Worm (Caenorhabditis elegans) whole organism, L4 larva: ENCODE measurements around the gene mel-11.

Experiments
- D1046.2 ChIP-seq: fragments of 200-800 bp; sonication (Bioruptor generic); IDR thresholded peaks from 2 replicates; pipeline ENCODE4 v1.3.6; 2022; ENCODE audit warnings: missing genetic modification characterization, missing compliant biosample characterization
- F26F4.8 ChIP-seq: fragments of 200-800 bp; sonication (Bioruptor generic); conservative IDR thresholded peaks from 2 replicates; pipeline ENCODE4 v1.3.6; 2022; ENCODE audit warnings: missing genetic modification characterization, missing compliant biosample characterization
- F44E2.7 ChIP-seq: fragments of 200-800 bp; sonication (Bioruptor generic); IDR thresholded peaks from 2 replicates; pipeline ENCODE4 v2.1.2; 2022; ENCODE audit warnings: missing genetic modification characterization, missing compliant biosample characterization
- F49E8.2 ChIP-seq: sonication (generic microtip); optimal IDR thresholded peaks from 2 replicates; lab custom pipeline; 2016; ENCODE audit warnings: missing compliant biosample characterization, mild to moderate bottlenecking, missing genetic modification characterization, borderline replicate concordance
- R02D3.7 ChIP-seq: fragments of 150-350 bp; sonication (generic microtip); optimal IDR thresholded peaks from 3 replicates; lab custom pipeline; 2014; ENCODE audit warnings: missing biosample characterization, missing genetic modification characterization
- Y105C5A.15 ChIP-seq: fragments of 200-800 bp; sonication (Bioruptor generic); IDR thresholded peaks from 2 replicates; pipeline ENCODE4 v1.3.6; 2022; ENCODE audit warnings: missing genetic modification characterization, missing compliant biosample characterization
- Y48G9A.11 ChIP-seq: fragments of 200-800 bp; sonication (Bioruptor generic); IDR thresholded peaks from 2 replicates; pipeline ENCODE4 v1.3.6; 2022; ENCODE audit warnings: missing genetic modification reagents, missing genetic modification characterization, missing compliant biosample characterization
- aly-2 ChIP-seq: sonication (generic microtip); optimal IDR thresholded peaks from 2 replicates; lab custom pipeline; 2018; ENCODE audit warnings: missing biosample characterization, missing genetic modification characterization
- ama-1 ChIP-seq: fragments of 150-350 bp; optimal IDR thresholded peaks from 2 replicates; lab custom pipeline; 2014; ENCODE audit warnings: inconsistent platforms, mixed read lengths
- ceh-20 ChIP-seq: fragments of 200-800 bp; sonication (Bioruptor generic); IDR thresholded peaks from 2 replicates; pipeline ENCODE4 v1.3.6; 2022; ENCODE audit warnings: missing genetic modification reagents, missing genetic modification characterization, missing compliant biosample characterization
- ceh-32 ChIP-seq: sonication (generic microtip); optimal IDR thresholded peaks from 2 replicates; lab custom pipeline; 2016; ENCODE audit warnings: mild to moderate bottlenecking, missing genetic modification characterization, missing compliant biosample characterization; ENCODE audit not compliant: poor library complexity
- daf-12 ChIP-seq: fragments of 150-350 bp; optimal IDR thresholded peaks from 2 replicates; lab custom pipeline; 2014; ENCODE audit warnings: missing biosample characterization, missing genetic modification reagents, missing genetic modification characterization
- daf-16 ChIP-seq, 3 experiments: sonication (generic microtip); optimal IDR thresholded peaks; 2 replicates each; lab custom pipeline; 2016 to 2017; ENCODE audit warnings: missing genetic modification characterization in 3 of 3, missing genetic modification reagents in 3 of 3, mild to moderate bottlenecking in 2 of 3, missing compliant biosample characterization in 2 of 3, missing biosample characterization in 1 of 3, moderate library complexity in 1 of 3
- daf-8 ChIP-seq: fragments of 200-800 bp; sonication (Bioruptor generic); IDR thresholded peaks from 2 replicates; pipeline ENCODE4 v1.3.6; 2022; ENCODE audit warnings: missing genetic modification characterization, missing compliant biosample characterization
- dmd-9 ChIP-seq: fragments of 200-800 bp; sonication (Bioruptor generic); IDR thresholded peaks from 2 replicates; pipeline ENCODE4 v1.3.6; 2022; ENCODE audit warnings: missing genetic modification reagents, missing genetic modification characterization, missing compliant biosample characterization
- dpl-1 ChIP-seq: fragments of 150-350 bp; optimal IDR thresholded peaks from 2 replicates; lab custom pipeline; 2014; ENCODE audit warnings: missing biosample characterization, missing genetic modification reagents, missing genetic modification characterization
- dve-1 ChIP-seq: sonication (generic microtip); optimal IDR thresholded peaks from 2 replicates; lab custom pipeline; 2017; ENCODE audit warnings: antibody characterized with exemption, mild to moderate bottlenecking, missing genetic modification characterization, missing compliant biosample characterization; ENCODE audit not compliant: insufficient read depth
- fkh-10 ChIP-seq: fragments of 150-350 bp; optimal IDR thresholded peaks from 2 replicates; lab custom pipeline; 2014; ENCODE audit warnings: missing biosample characterization, missing genetic modification reagents, missing genetic modification characterization
- hif-1 ChIP-seq, 2 experiments: sonication (generic microtip); optimal IDR thresholded peaks; 2 replicates each; lab custom pipeline; 2016 to 2017; ENCODE audit warnings: missing compliant biosample characterization in 2 of 2, missing genetic modification characterization in 2 of 2, missing genetic modification reagents in 2 of 2, missing genotype in 2 of 2, mild to moderate bottlenecking in 1 of 2
- hlh-11 ChIP-seq: fragments of 200-800 bp; sonication (Bioruptor generic); optimal IDR thresholded peaks from 2 replicates; lab custom pipeline; 2018; ENCODE audit warnings: mild to moderate bottlenecking, missing genetic modification characterization, missing compliant biosample characterization
- hlh-30 ChIP-seq: sonication (generic microtip); optimal IDR thresholded peaks from 2 replicates; lab custom pipeline; 2017; ENCODE audit warnings: antibody characterized with exemption, mild to moderate bottlenecking, missing genetic modification characterization, missing compliant biosample characterization; ENCODE audit not compliant: insufficient read depth
- lim-7 ChIP-seq: fragments of 200-800 bp; sonication (Bioruptor generic); IDR thresholded peaks from 2 replicates; pipeline ENCODE4 v1.3.6; 2022; ENCODE audit warnings: missing genetic modification characterization, missing compliant biosample characterization
- lin-1 ChIP-seq: fragments of 200-800 bp; sonication (Bioruptor generic); IDR thresholded peaks from 2 replicates; pipeline ENCODE4 v1.3.6; 2022; ENCODE audit warnings: missing genetic modification reagents, missing genetic modification characterization, missing compliant biosample characterization
- lin-29 ChIP-seq: fragments of 200-800 bp; sonication (Bioruptor generic); IDR thresholded peaks from 2 replicates; pipeline ENCODE4 v1.3.6; 2022; ENCODE audit warnings: missing genetic modification reagents, missing genetic modification characterization, missing compliant biosample characterization
- lin-39 ChIP-seq: fragments of 150-350 bp; optimal IDR thresholded peaks from 2 replicates; lab custom pipeline; 2014; ENCODE audit warnings: missing biosample characterization, missing genetic modification reagents, missing genetic modification characterization
- lir-3 ChIP-seq: sonication (generic microtip); optimal IDR thresholded peaks from 2 replicates; lab custom pipeline; 2016; ENCODE audit warnings: mild to moderate bottlenecking, missing genetic modification characterization, missing compliant biosample characterization
- madf-5 ChIP-seq, 2 experiments: fragments of 200-800 bp; sonication (Bioruptor generic); IDR thresholded peaks; 2 replicates each; pipeline ENCODE4 v1.3.6; 2022; ENCODE audit warnings: missing compliant biosample characterization in 2 of 2, missing genetic modification characterization in 2 of 2
- madf-9 ChIP-seq: fragments of 200-800 bp; sonication (Bioruptor generic); conservative IDR thresholded peaks from 2 replicates; pipeline ENCODE4 v1.3.6; 2022; ENCODE audit warnings: missing genetic modification reagents, missing genetic modification characterization, missing compliant biosample characterization
- mdt-29 ChIP-seq: fragments of 200-800 bp; sonication (Bioruptor generic); IDR thresholded peaks from 2 replicates; pipeline ENCODE4 v1.3.6; 2022; ENCODE audit warnings: missing genetic modification reagents, missing genetic modification characterization, missing compliant biosample characterization
- mxl-3 ChIP-seq: fragments of 200-800 bp; sonication (Bioruptor generic); optimal IDR thresholded peaks from 2 replicates; lab custom pipeline; 2018; ENCODE audit warnings: mild to moderate bottlenecking, missing genetic modification characterization, missing compliant biosample characterization
- nhr-237 ChIP-seq: sonication (generic microtip); optimal IDR thresholded peaks from 2 replicates; lab custom pipeline; 2017; ENCODE audit warnings: missing biosample characterization, missing genetic modification characterization
- nhr-25 ChIP-seq: sonication (generic microtip); optimal IDR thresholded peaks from 2 replicates; lab custom pipeline; 2017; ENCODE audit warnings: missing genetic modification characterization, mild to moderate bottlenecking, missing compliant biosample characterization, antibody characterized with exemption, moderate library complexity, borderline replicate concordance; ENCODE audit not compliant: insufficient read depth
- nhr-28 ChIP-seq: fragments of 150-350 bp; optimal IDR thresholded peaks from 2 replicates; lab custom pipeline; 2014; ENCODE audit warnings: missing biosample characterization, missing genetic modification characterization
- nhr-41 ChIP-seq: fragments of 200-800 bp; sonication (Bioruptor generic); IDR thresholded peaks from 2 replicates; pipeline ENCODE4 v1.3.6; 2022; ENCODE audit warnings: missing genetic modification reagents, missing genetic modification characterization, missing compliant biosample characterization
- nhr-77 ChIP-seq: fragments of 150-350 bp; optimal IDR thresholded peaks from 2 replicates; lab custom pipeline; 2014; ENCODE audit warnings: missing biosample characterization, missing genetic modification characterization
- pha-4 ChIP-seq, 2 experiments: fragments of 150-350 bp in 1 of 2; fragments of 200-800 bp in 1 of 2; sonication (Bioruptor generic) in 1 of 2; IDR thresholded peaks in 1 of 2; optimal IDR thresholded peaks in 1 of 2; 2 replicates each; pipeline versions ENCODE4 v1.3.6 to Lab custom; 2014 to 2022; ENCODE audit warnings: missing genetic modification characterization in 2 of 2, missing genetic modification reagents in 2 of 2, missing biosample characterization in 1 of 2, missing compliant biosample characterization in 1 of 2
- php-3 ChIP-seq: fragments of 200-800 bp; sonication (Bioruptor generic); IDR thresholded peaks from 2 replicates; pipeline ENCODE4 v1.3.6; 2022; ENCODE audit warnings: missing genetic modification reagents, missing genetic modification characterization, missing compliant biosample characterization
- sdz-12 ChIP-seq: fragments of 200-800 bp; sonication (Bioruptor generic); optimal IDR thresholded peaks from 2 replicates; lab custom pipeline; 2018; ENCODE audit warnings: mild to moderate bottlenecking, missing genetic modification characterization, missing compliant biosample characterization
- skn-1 ChIP-seq: fragments of 150-350 bp; optimal IDR thresholded peaks from 2 replicates; lab custom pipeline; 2014; ENCODE audit warnings: missing biosample characterization, missing genetic modification characterization
- snpc-1.2 ChIP-seq: fragments of 200-800 bp; sonication (Bioruptor generic); IDR thresholded peaks from 2 replicates; pipeline ENCODE4 v1.3.6; 2022; ENCODE audit warnings: missing genetic modification reagents, missing genetic modification characterization, missing compliant biosample characterization
- snpc-4 ChIP-seq: fragments of 150-350 bp; optimal IDR thresholded peaks from 2 replicates; lab custom pipeline; 2014; ENCODE audit warnings: missing biosample characterization, missing genetic modification characterization
- spr-3 ChIP-seq: fragments of 200-800 bp; sonication (Bioruptor generic); optimal IDR thresholded peaks from 2 replicates; lab custom pipeline; 2018; ENCODE audit warnings: mild to moderate bottlenecking, missing genetic modification characterization, missing compliant biosample characterization
- tag-97 ChIP-seq: fragments of 200-800 bp; sonication (Bioruptor generic); IDR thresholded peaks from 2 replicates; pipeline ENCODE4 v1.3.6; 2022; ENCODE audit warnings: missing genetic modification characterization, missing compliant biosample characterization
- tra-1 ChIP-seq: fragments of 200-800 bp; sonication (Bioruptor generic); IDR thresholded peaks from 2 replicates; pipeline ENCODE4 v1.3.6; 2022; ENCODE audit warnings: missing genetic modification reagents, missing genetic modification characterization, missing compliant biosample characterization
- unc-39 ChIP-seq: sonication (generic microtip); optimal IDR thresholded peaks from 2 replicates; lab custom pipeline; 2017; ENCODE audit warnings: missing biosample characterization, missing genetic modification characterization
- unc-62 ChIP-seq, 3 experiments: fragments of 150-350 bp in 1 of 3; sonication (generic microtip); optimal IDR thresholded peaks in 2 of 3; peaks in 1 of 3; 1 replicate in 1 of 3; 2 replicates in 2 of 3; lab custom pipeline; 2014 to 2017; ENCODE audit warnings: missing biosample characterization in 3 of 3, missing genetic modification characterization in 3 of 3, missing genetic modification reagents in 3 of 3, missing genotype in 1 of 3
- zag-1 ChIP-seq: fragments of 150-350 bp; optimal IDR thresholded peaks from 2 replicates; lab custom pipeline; 2014; ENCODE audit warnings: missing biosample characterization, missing genetic modification characterization
- zfp-3 ChIP-seq: fragments of 200-800 bp; sonication (Bioruptor generic); conservative IDR thresholded peaks from 2 replicates; pipeline ENCODE4 v1.3.6; 2022; ENCODE audit warnings: missing genetic modification reagents, missing genetic modification characterization, missing compliant biosample characterization
- ztf-11 ChIP-seq: fragments of 150-350 bp; optimal IDR thresholded peaks from 2 replicates; lab custom pipeline; 2014; ENCODE audit warnings: missing biosample characterization, missing genetic modification characterization
- ztf-7 ChIP-seq: fragments of 150-350 bp; optimal IDR thresholded peaks from 2 replicates; lab custom pipeline; 2014; ENCODE audit warnings: missing biosample characterization, missing genetic modification characterization

The mel-11 gene

DNA sequence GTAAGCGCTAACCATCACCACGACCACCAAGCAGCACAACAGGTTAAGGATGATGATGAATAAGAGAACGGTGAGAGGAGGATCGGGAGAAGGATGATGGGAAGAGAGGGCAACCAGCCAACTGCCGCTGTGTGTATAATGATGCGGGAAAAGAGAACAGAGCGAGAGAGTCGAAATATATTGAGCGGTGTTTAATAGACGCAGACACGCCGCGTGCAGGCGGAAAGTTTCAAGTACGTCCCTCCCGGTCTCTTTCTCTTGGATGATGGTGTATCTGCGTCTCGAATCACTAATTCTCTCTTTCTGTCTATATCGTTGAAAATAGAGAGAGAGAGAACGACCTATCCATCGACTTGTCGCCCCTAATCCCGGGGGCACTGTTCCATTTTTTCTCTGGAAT, 1.6 kb upstream of the mel-11 start (continued):
- no peak for TF ChIP-seq sdz-12 (GFP tag; lab: Kevin White, UChicago)
- TF ChIP-seq fkh-10 (GFP tag; lab: Kevin White, UChicago) = no peak
- no peak for TF ChIP-seq lim-7 (GFP tag; lab: Robert Waterston, UW)
- TF ChIP-seq tag-97 (GFP tag; lab: Robert Waterston, UW) = no peak
- TF ChIP-seq lin-1 (GFP tag; lab: Robert Waterston, UW) = no peak
- TF ChIP-seq F26F4.8 (GFP tag; lab: Robert Waterston, UW) = no peak
- TF ChIP-seq F49E8.2 (tag; lab: Kevin White, UChicago) = no peak
- no peak for TF ChIP-seq lin-39 (tag; lab: Kevin White, UChicago)
- TF ChIP-seq lin-29 (GFP tag; lab: Robert Waterston, UW) = no peak
- no peak for TF ChIP-seq spr-3 (GFP tag; lab: Kevin White, UChicago)
- TF ChIP-seq snpc-4 (tag; lab: Kevin White, UChicago) = no peak
- TF ChIP-seq nhr-28 (tag; lab: Kevin White, UChicago) = peak; percentile 71
- no peak for TF ChIP-seq tra-1 (GFP tag; lab: Robert Waterston, UW)
- TF ChIP-seq skn-1 (tag; lab: Kevin White, UChicago) = no peak
- TF ChIP-seq pha-4 (GFP tag; IDR thresholded peaks at IDR 0.05; lab: Robert Waterston, UW) = 0 out of 2 replicates have a peak, but pooled peaks have one; percentile 30
- no peak for TF ChIP-seq pha-4 (tag; optimal IDR thresholded peaks at IDR 0.05; lab: Kevin White, UChicago)
- no peak for TF ChIP-seq mdt-29 (GFP tag; lab: Robert Waterston, UW)
- no peak for TF ChIP-seq zag-1
- no peak for TF ChIP-seq dmd-9
- no peak for TF ChIP-seq D1046.2
- no peak for TF ChIP-seq Y105C5A.15
- TF ChIP-seq mxl-3 (GFP tag; lab: Kevin White, UChicago) = peak; percentile 90
- no peak for TF ChIP-seq R02D3.7 (tag; lab: Kevin White, UChicago)
- TF ChIP-seq hlh-30 = peak; percentile 57
- TF ChIP-seq nhr-25 (tag; lab: Kevin White, UChicago) = peak; percentile 21
- no peak for TF ChIP-seq daf-8 (GFP tag; lab: Robert Waterston, UW)
- TF ChIP-seq daf-12 (tag; lab: Kevin White, UChicago) = no peak
- no peak for TF ChIP-seq unc-39 (tag; lab: Kevin White, UChicago)
- TF ChIP-seq madf-5 (GFP tag; IDR thresholded peaks at IDR 0.05; lab: Robert Waterston, UW) = no peak
- no peak for TF ChIP-seq php-3
- no peak for TF ChIP-seq snpc-1.2 (GFP tag; lab: Robert Waterston, UW)
- TF ChIP-seq daf-16 (GFP tag; optimal IDR thresholded peaks at IDR 0.05; lab: Kevin White, UChicago) = no peak
- no peak for TF ChIP-seq daf-16 (tag; optimal IDR thresholded peaks at IDR 0.05; lab: Kevin White, UChicago)
- peak; percentile 19 for TF ChIP-seq dpl-1 (GFP tag; lab: Kevin White, UChicago)
- TF ChIP-seq nhr-41 = no peak
- TF ChIP-seq aly-2 (tag; lab: Kevin White, UChicago) = no peak
- TF ChIP-seq Y48G9A.11 = no peak
- no peak for TF ChIP-seq ceh-32 (tag; lab: Kevin White, UChicago)
- peak in 1 of 2 experiments; percentile 56 for TF ChIP-seq hif-1 (tag; optimal IDR thresholded peaks at IDR 0.05; lab: Kevin White, UChicago)
- no peak for TF ChIP-seq madf-9 (GFP tag; lab: Robert Waterston, UW)
- TF ChIP-seq lir-3 = no peak
- no peak for TF ChIP-seq ceh-20 (GFP tag; lab: Robert Waterston, UW)
- TF ChIP-seq hlh-11 = peak; percentile 76
- TF ChIP-seq ztf-7 (tag; lab: Kevin White, UChicago) = peak; percentile 1
- TF ChIP-seq dve-1 (tag; lab: Kevin White, UChicago) = peak; percentile 16
- TF ChIP-seq unc-62 (GFP tag; optimal IDR thresholded peaks at IDR 0.05 in 1 of 2; lab: Kevin White, UChicago) = peak in 1 of 2 experiments; percentile 43
- no peak for TF ChIP-seq unc-62 (tag; optimal IDR thresholded peaks at IDR 0.05; lab: Kevin White, UChicago)
- no peak for TF ChIP-seq F44E2.7 (GFP tag; lab: Robert Waterston, UW)
- no peak for TF ChIP-seq nhr-77 (tag; lab: Kevin White, UChicago)
- TF ChIP-seq ama-1 (lab: Kevin White, UChicago) = no peak
- TF ChIP-seq ztf-11 = no peak
- no peak for TF ChIP-seq zfp-3
- TF ChIP-seq nhr-237 (tag; lab: Kevin White, UChicago) = no peak
